Worm (Caenorhabditis elegans): ENCODE data around the gene C30G7.5.

ce11 chrV:14990843-14991242 lies 36.3 kb upstream of the C30G7.5 start, which contains the start of the genes cdt-2 and T01C3.2:
- TF ChIP-seq ama-1 (optimal IDR thresholded peaks at IDR 0.05) (no peak), dmd-4 (tag; optimal IDR thresholded peaks at IDR 0.05; ENCODE audit: borderline replicate concordance) (no peak), ceh-9 (tag; optimal IDR thresholded peaks at IDR 0.05) (no peak), sdc-2 (tag; optimal IDR thresholded peaks at IDR 0.05) (no peak), sox-4 (tag; optimal IDR thresholded peaks at IDR 0.05) (no peak), elt-2 (tag; optimal IDR thresholded peaks at IDR 0.05) (no peak), T23F11.4 (GFP tag; optimal IDR thresholded peaks at IDR 0.05) (no peak), ceh-24 (tag; optimal IDR thresholded peaks at IDR 0.05) (no peak), hlh-30 (tag; optimal IDR thresholded peaks at IDR 0.05; ENCODE audit: insufficient read depth) (no peak), ztf-16 (tag; optimal IDR thresholded peaks at IDR 0.05) (no peak)
